Worm (Caenorhabditis elegans) whole organism, early embryonic: ENCODE data around the gene ufbp-1.

ENCODE experiments used
- ama-1 ChIP-seq: fragments of 150-350 bp; optimal IDR thresholded peaks from 2 replicates; lab custom pipeline; 2014
- ets-7 ChIP-seq: sonication (generic microtip); optimal IDR thresholded peaks from 2 replicates; lab custom pipeline; 2016; ENCODE audit warnings: missing genotype, missing genetic modification characterization, missing compliant biosample characterization
- hmg-4 ChIP-seq: fragments of 200-800 bp; sonication (Bioruptor generic); optimal IDR thresholded peaks from 2 replicates; lab custom pipeline; 2018; ENCODE audit warnings: mild to moderate bottlenecking, missing genetic modification characterization, missing compliant biosample characterization
- sea-1 ChIP-seq: fragments of 200-800 bp; sonication (Bioruptor generic); conservative IDR thresholded peaks from 2 replicates; pipeline ENCODE4 v1.3.6; 2022; ENCODE audit warnings: missing genetic modification characterization, missing compliant biosample characterization
- tbx-11 ChIP-seq: fragments of 200-800 bp; sonication (Bioruptor generic); IDR thresholded peaks from 2 replicates; pipeline ENCODE4 v1.3.6; 2022; ENCODE audit warnings: missing genetic modification characterization, missing compliant biosample characterization
- tbx-37 ChIP-seq: fragments of 200-800 bp; sonication (Bioruptor generic); conservative IDR thresholded peaks from 2 replicates; pipeline ENCODE4 v1.3.6; 2022; ENCODE audit warnings: missing genetic modification reagents, missing genetic modification characterization, missing compliant biosample characterization
- tra-4 ChIP-seq: sonication (generic microtip); optimal IDR thresholded peaks from 2 replicates; lab custom pipeline; 2017; ENCODE audit warnings: missing genetic modification characterization, missing compliant biosample characterization

DNA sequence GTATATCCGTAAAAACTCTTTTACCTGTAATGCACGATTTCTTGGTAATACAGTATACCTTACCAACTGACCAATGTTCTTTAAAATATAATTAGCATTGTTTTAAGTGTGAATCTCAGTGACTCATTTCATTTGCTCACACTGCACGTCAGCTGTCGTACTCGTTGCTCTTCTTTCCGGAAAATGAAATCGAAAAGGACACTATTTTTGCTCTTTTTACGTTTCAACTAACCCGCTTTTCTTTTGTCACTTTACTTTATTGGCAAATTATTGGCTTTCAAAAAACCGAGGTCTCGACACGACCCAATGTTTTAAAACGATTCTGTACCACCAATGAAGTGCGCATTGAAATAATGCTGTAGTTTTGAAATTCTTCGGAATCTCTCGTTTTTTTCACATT is 36.9 kb upstream of the ufbp-1 start, which contains the start of gene F42H10.6:
- TF ChIP-seq sea-1 (GFP tag; lab: Robert Waterston, UW): no peak
- no peak for TF ChIP-seq ama-1 (lab: Kevin White, UChicago)
- TF ChIP-seq tbx-11 (GFP tag; lab: Robert Waterston, UW): no peak
- TF ChIP-seq tra-4: no peak
- TF ChIP-seq tbx-37 (GFP tag; lab: Robert Waterston, UW): no peak
- no peak for TF ChIP-seq ets-7 (tag; lab: Kevin White, UChicago)
- no peak for TF ChIP-seq hmg-4 (GFP tag; lab: Kevin White, UChicago)
